Worm (Caenorhabditis elegans) whole organism, L1 larva: Measurements from ENCODE around the gene cox-17.

Source experiments
- ama-1 ChIP-seq: fragments of 150-350 bp; optimal IDR thresholded peaks from 2 replicates; lab custom pipeline; 2014
- ces-1 ChIP-seq: fragments of 150-350 bp; optimal IDR thresholded peaks from 2 replicates; lab custom pipeline; 2014; ENCODE audit warnings: missing biosample characterization, missing genetic modification reagents, missing genetic modification characterization
- efl-3 ChIP-seq: fragments of 200-800 bp; sonication (Bioruptor generic); optimal IDR thresholded peaks from 2 replicates; lab custom pipeline; 2018; ENCODE audit warnings: mild to moderate bottlenecking, missing genetic modification characterization, missing compliant biosample characterization
- elt-2 ChIP-seq: sonication (generic microtip); optimal IDR thresholded peaks from 2 replicates; lab custom pipeline; 2016; ENCODE audit warnings: missing genetic modification characterization, mild to moderate bottlenecking, inconsistent platforms, missing compliant biosample characterization, missing genetic modification reagents
- elt-3 ChIP-seq, 6 experiments: fragments of 150-350 bp in 1 of 6; sonication (generic microtip); optimal IDR thresholded peaks; 2 replicates each; lab custom pipeline; 2017 to 2018; ENCODE audit warnings: missing biosample characterization in 6 of 6, missing genetic modification characterization in 6 of 6, inconsistent platforms in 1 of 6
- fos-1 ChIP-seq: fragments of 150-350 bp; optimal IDR thresholded peaks from 2 replicates; lab custom pipeline; 2014; ENCODE audit warnings: missing biosample characterization, missing genetic modification characterization
- lin-35 ChIP-seq, 2 experiments: fragments of 150-350 bp; optimal IDR thresholded peaks; 2 replicates each; lab custom pipeline; 2014; ENCODE audit warnings: missing biosample characterization in 2 of 2, missing genetic modification characterization in 2 of 2, missing genetic modification reagents in 2 of 2
- mep-1 ChIP-seq: fragments of 150-350 bp; optimal IDR thresholded peaks from 2 replicates; lab custom pipeline; 2014; ENCODE audit warnings: missing biosample characterization, missing genetic modification characterization
- nhr-77 ChIP-seq: fragments of 150-350 bp; optimal IDR thresholded peaks from 2 replicates; lab custom pipeline; 2014; ENCODE audit warnings: missing biosample characterization, missing genetic modification characterization
- nhr-84 ChIP-seq: sonication (generic microtip); optimal IDR thresholded peaks from 2 replicates; lab custom pipeline; 2017; ENCODE audit warnings: missing biosample characterization, missing genetic modification characterization
- zag-1 ChIP-seq: fragments of 150-350 bp; optimal IDR thresholded peaks from 2 replicates; lab custom pipeline; 2014; ENCODE audit warnings: missing biosample characterization, missing genetic modification characterization

ce11 chrIII:207023-207422 lies 16.2 kb downstream of the cox-17 start, which contains the start of gene W10C4.1:
- TF ChIP-seq nhr-84 (tag; lab: Kevin White, UChicago), result no peak
- TF ChIP-seq elt-3 (tag; optimal IDR thresholded peaks at IDR 0.05; lab: Kevin White, UChicago), result no peak
- no peak for TF ChIP-seq ces-1 (GFP tag; lab: Kevin White, UChicago)
- TF ChIP-seq mep-1 (tag; lab: Kevin White, UChicago), result no peak
- TF ChIP-seq zag-1 (tag; lab: Kevin White, UChicago), result no peak
- no peak for TF ChIP-seq fos-1
- TF ChIP-seq nhr-77, result no peak
- no peak for TF ChIP-seq elt-2
- no peak for TF ChIP-seq lin-35 (GFP tag; optimal IDR thresholded peaks at IDR 0.05; lab: Kevin White, UChicago)
- TF ChIP-seq efl-3, result no peak
- TF ChIP-seq ama-1 (lab: Kevin White, UChicago), result no peak
